Worm (Caenorhabditis elegans): Measurements from ENCODE around the gene C03B1.17.

ce11 chrX:6369717-6370116 lies 3.7 kb upstream of the C03B1.17 start, which contains the start of gene C03B1.2:
- TF ChIP-seq flt-1 (GFP tag; IDR thresholded peaks at IDR 0.05), result no peak
- TF ChIP-seq hmbx-1 (tag; optimal IDR thresholded peaks at IDR 0.05), result no peak
- no peak for TF ChIP-seq ceh-13 (GFP tag; optimal IDR thresholded peaks at IDR 0.05)
- no peak for TF ChIP-seq hnd-1 (tag; optimal IDR thresholded peaks at IDR 0.05)
- TF ChIP-seq hmg-4 (GFP tag; optimal IDR thresholded peaks at IDR 0.05), result no peak
- TF ChIP-seq tra-4 (tag; optimal IDR thresholded peaks at IDR 0.05), result no peak
- no peak for TF ChIP-seq sea-1 (GFP tag; conservative IDR thresholded peaks at IDR 0.05)
- no peak for TF ChIP-seq B0310.2 (tag; optimal IDR thresholded peaks at IDR 0.05)
- TF ChIP-seq pes-1 (GFP tag; IDR thresholded peaks at IDR 0.05), result no peak
